Fruit fly (Drosophila melanogaster): ENCODE measurements around the gene ETHR.
A peak's percentile ranks its signal among the peaks of the same experiment; 100 is the strongest.

The ETHR gene

DNA sequence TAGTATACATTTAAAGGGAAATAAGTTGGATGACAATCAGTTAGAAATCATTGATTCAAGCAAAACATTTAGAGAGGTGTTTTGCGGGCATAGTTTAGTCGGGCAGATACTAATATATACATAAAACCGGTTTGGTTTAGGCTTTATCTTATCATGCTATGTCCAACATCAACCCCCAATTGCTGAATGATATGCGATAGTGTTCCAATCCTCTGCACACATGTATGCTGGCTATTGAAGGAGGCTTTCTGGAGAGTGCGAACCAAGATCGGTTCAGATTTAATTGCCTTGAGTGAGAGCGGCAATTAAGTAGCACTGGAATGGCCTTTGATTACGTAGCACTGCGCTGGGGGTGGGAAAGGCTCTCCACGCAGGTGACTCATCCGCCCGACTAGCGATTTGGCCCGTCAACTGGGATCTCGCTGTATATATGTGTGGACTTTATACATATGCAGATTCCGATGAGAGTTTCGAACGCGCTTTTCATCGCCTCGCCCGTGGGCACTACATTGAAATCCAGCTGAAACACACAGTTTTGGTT lies 21.2 kb downstream of the ETHR start:
- TF ChIP-seq CG9705 (GFP tag; optimal IDR thresholded peaks at IDR 0.05) (no peak), fru (GFP tag; optimal IDR thresholded peaks at IDR 0.05) (no peak), Dfd (GFP tag; optimal IDR thresholded peaks at IDR 0.05) (no peak), psq (GFP tag; optimal IDR thresholded peaks at IDR 0.05) (no peak), brk (GFP tag; optimal IDR thresholded peaks at IDR 0.05) (no peak), sage (GFP tag; optimal IDR thresholded peaks at IDR 0.05) (no peak), HLH106 (tag; optimal IDR thresholded peaks at IDR 0.05) (no peak), jim (GFP tag; optimal IDR thresholded peaks at IDR 0.05) (no peak), Sp1 (GFP tag; optimal IDR thresholded peaks at IDR 0.05) (no peak), br (GFP tag; optimal IDR thresholded peaks at IDR 0.05) (no peak), ey (GFP tag; optimal IDR thresholded peaks at IDR 0.05) (no peak), Abd-B (GFP tag; optimal IDR thresholded peaks at IDR 0.05) (no peak), sv (GFP tag; optimal IDR thresholded peaks at IDR 0.05) (no peak), Myc (optimal IDR thresholded peaks at IDR 0.05) (no peak), OdsH (GFP tag; optimal IDR thresholded peaks at IDR 0.05) (no peak), lola (GFP tag; optimal IDR thresholded peaks at IDR 0.05) (no peak), Dif (GFP tag; optimal IDR thresholded peaks at IDR 0.05; ENCODE audit: partially characterized antibody) (no peak)

DNA sequence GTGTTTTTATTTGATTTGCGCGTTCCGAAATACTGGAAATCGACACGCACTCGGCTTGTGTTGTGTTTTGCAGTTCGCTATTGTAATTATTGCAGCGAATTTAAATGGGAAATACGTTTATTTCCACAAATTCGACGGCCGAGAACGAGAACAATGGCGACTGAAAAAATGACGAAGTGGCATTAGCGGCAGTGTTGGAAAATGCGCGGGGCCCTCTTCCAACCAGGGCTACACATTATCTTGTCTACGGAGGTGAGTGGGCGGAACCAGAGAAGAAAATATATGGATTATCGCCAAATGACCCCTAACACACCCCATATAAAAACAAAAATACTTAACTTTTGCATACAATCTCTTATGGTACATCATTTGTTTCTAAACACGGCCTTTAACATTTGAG lies 22.1 kb downstream of the ETHR start, which contains the start of gene Rab1:
Rab1 (minus strand) TSS at position 188 of the 400 bp plus-strand sequence.
- TF ChIP-seq Vsx2 (GFP tag; optimal IDR thresholded peaks at IDR 0.05; ENCODE audit: partially characterized antibody) (no peak), Dif (GFP tag; optimal IDR thresholded peaks at IDR 0.05; ENCODE audit: partially characterized antibody) (peak; percentile 13), fru (GFP tag; optimal IDR thresholded peaks at IDR 0.05) (peak; percentile 53), ey (GFP tag; optimal IDR thresholded peaks at IDR 0.05) (peak; percentile 42), dl (GFP tag; optimal IDR thresholded peaks at IDR 0.05; ENCODE audit: insufficient read depth in 1 of 2, partially characterized antibody in 2 of 2) (no peak), CG32264 (GFP tag; optimal IDR thresholded peaks at IDR 0.05) (peak; percentile 7), dmrt93B (GFP tag; optimal IDR thresholded peaks at IDR 0.05) (no peak), Dfd (GFP tag; optimal IDR thresholded peaks at IDR 0.05) (no peak), woc (GFP tag; optimal IDR thresholded peaks at IDR 0.05) (peak; percentile 52), h (GFP tag; optimal IDR thresholded peaks at IDR 0.05) (peak; percentile 75), CG9705 (GFP tag; optimal IDR thresholded peaks at IDR 0.05) (no peak), lola (GFP tag; optimal IDR thresholded peaks at IDR 0.05) (no peak), jim (GFP tag; optimal IDR thresholded peaks at IDR 0.05) (no peak), usp (GFP tag; optimal IDR thresholded peaks at IDR 0.05) (no peak), sage (GFP tag; optimal IDR thresholded peaks at IDR 0.05) (no peak), HLH106 (tag; optimal IDR thresholded peaks at IDR 0.05) (peak; percentile 49), GATAd (GFP tag; optimal IDR thresholded peaks at IDR 0.05) (no peak), Hr78 (GFP tag; optimal IDR thresholded peaks at IDR 0.05) (no peak), br (GFP tag; optimal IDR thresholded peaks at IDR 0.05) (peak; percentile 61), CrebA (GFP tag; optimal IDR thresholded peaks at IDR 0.05; ENCODE audit: borderline replicate concordance) (no peak), Rel (GFP tag; optimal IDR thresholded peaks at IDR 0.05) (no peak), Rel (tag; optimal IDR thresholded peaks at IDR 0.05) (peak; percentile 69), pan (optimal IDR thresholded peaks at IDR 0.05) (no peak), Hnf4 (GFP tag; optimal IDR thresholded peaks at IDR 0.05) (peak; percentile 75), Hr83 (GFP tag; optimal IDR thresholded peaks at IDR 0.05; ENCODE audit: poor library complexity, severe bottlenecking) (peak; percentile 90), rgr (GFP tag; optimal IDR thresholded peaks at IDR 0.05) (peak; percentile 81), psq (GFP tag; optimal IDR thresholded peaks at IDR 0.05) (peak; percentile 39), Sp1 (GFP tag; optimal IDR thresholded peaks at IDR 0.05) (peak; percentile 53), Jra (GFP tag; optimal IDR thresholded peaks at IDR 0.05) (peak; percentile 74), Myc (optimal IDR thresholded peaks at IDR 0.05) (peak; percentile 11), foxo (GFP tag; optimal IDR thresholded peaks at IDR 0.05) (peak in 1 of 2 experiments; percentile 61), N (GFP tag; optimal IDR thresholded peaks at IDR 0.05) (no peak), OdsH (GFP tag; optimal IDR thresholded peaks at IDR 0.05) (peak; percentile 51), brk (GFP tag; optimal IDR thresholded peaks at IDR 0.05) (no peak), dsf (GFP tag; optimal IDR thresholded peaks at IDR 0.05; ENCODE audit: borderline replicate concordance) (no peak), tai (GFP tag; optimal IDR thresholded peaks at IDR 0.05) (no peak), Abd-B (GFP tag; optimal IDR thresholded peaks at IDR 0.05) (no peak), sv (GFP tag; optimal IDR thresholded peaks at IDR 0.05) (no peak), Mio (GFP tag; optimal IDR thresholded peaks at IDR 0.05) (no peak)
